Worm (Caenorhabditis elegans) whole organism, late embryonic: ENCODE measurements around the gene W04G3.13.

Experiments used
- ceh-9 ChIP-seq: sonication (generic microtip); optimal IDR thresholded peaks from 2 replicates; lab custom pipeline; 2016; ENCODE audit warnings: mild to moderate bottlenecking, missing genetic modification characterization, inconsistent platforms, missing compliant biosample characterization
- elt-2 ChIP-seq: sonication (generic microtip); optimal IDR thresholded peaks from 2 replicates; lab custom pipeline; 2016; ENCODE audit warnings: missing genetic modification reagents, missing genetic modification characterization, missing compliant biosample characterization
- hlh-13 ChIP-seq: fragments of 200-800 bp; sonication (Bioruptor generic); optimal IDR thresholded peaks from 2 replicates; lab custom pipeline; 2018; ENCODE audit warnings: mild to moderate bottlenecking, missing genetic modification characterization, missing compliant biosample characterization
- unc-86 ChIP-seq: sonication (generic microtip); optimal IDR thresholded peaks from 2 replicates; lab custom pipeline; 2016; ENCODE audit warnings: missing genetic modification characterization, missing compliant biosample characterization

ce11 chrX:11107076-11107475 is 27.5 kb upstream of the W04G3.13 start, which contains the start of gene clc-17:
- no peak for TF ChIP-seq elt-2
- no peak for TF ChIP-seq ceh-9 (tag; lab: Kevin White, UChicago)
- TF ChIP-seq unc-86 (tag; lab: Kevin White, UChicago), result no peak
- TF ChIP-seq hlh-13 (GFP tag; lab: Kevin White, UChicago), result no peak
